Worm (Caenorhabditis elegans) whole organism, early embryonic: Measurements from ENCODE around the gene col-147.

Source experiments
- B0310.2 ChIP-seq: sonication (generic microtip); optimal IDR thresholded peaks from 2 replicates; lab custom pipeline; 2016; ENCODE audit warnings: mild to moderate bottlenecking, missing genetic modification characterization, missing compliant biosample characterization
- F13C5.2 ChIP-seq: sonication (generic microtip); optimal IDR thresholded peaks from 2 replicates; lab custom pipeline; 2017; ENCODE audit warnings: mild to moderate bottlenecking, missing genetic modification characterization, inconsistent platforms, missing compliant biosample characterization
- ama-1 ChIP-seq: fragments of 150-350 bp; optimal IDR thresholded peaks from 2 replicates; lab custom pipeline; 2014
- ceh-36 ChIP-seq: sonication (generic microtip); optimal IDR thresholded peaks from 2 replicates; lab custom pipeline; 2016; ENCODE audit warnings: missing genetic modification characterization, inconsistent platforms, missing compliant biosample characterization
- ets-7 ChIP-seq: sonication (generic microtip); optimal IDR thresholded peaks from 2 replicates; lab custom pipeline; 2016; ENCODE audit warnings: missing genotype, missing genetic modification characterization, missing compliant biosample characterization
- hmbx-1 ChIP-seq: sonication (generic microtip); optimal IDR thresholded peaks from 2 replicates; lab custom pipeline; 2016; ENCODE audit warnings: mild to moderate bottlenecking, missing genetic modification characterization, missing compliant biosample characterization
- pes-1 ChIP-seq: fragments of 200-800 bp; sonication (Bioruptor generic); IDR thresholded peaks from 2 replicates; pipeline ENCODE4 v1.3.6; 2022; ENCODE audit warnings: missing genetic modification reagents, missing genetic modification characterization, missing compliant biosample characterization
- sea-1 ChIP-seq: fragments of 200-800 bp; sonication (Bioruptor generic); conservative IDR thresholded peaks from 2 replicates; pipeline ENCODE4 v1.3.6; 2022; ENCODE audit warnings: missing genetic modification characterization, missing compliant biosample characterization
- tbx-37 ChIP-seq: fragments of 200-800 bp; sonication (Bioruptor generic); conservative IDR thresholded peaks from 2 replicates; pipeline ENCODE4 v1.3.6; 2022; ENCODE audit warnings: missing genetic modification reagents, missing genetic modification characterization, missing compliant biosample characterization

DNA sequence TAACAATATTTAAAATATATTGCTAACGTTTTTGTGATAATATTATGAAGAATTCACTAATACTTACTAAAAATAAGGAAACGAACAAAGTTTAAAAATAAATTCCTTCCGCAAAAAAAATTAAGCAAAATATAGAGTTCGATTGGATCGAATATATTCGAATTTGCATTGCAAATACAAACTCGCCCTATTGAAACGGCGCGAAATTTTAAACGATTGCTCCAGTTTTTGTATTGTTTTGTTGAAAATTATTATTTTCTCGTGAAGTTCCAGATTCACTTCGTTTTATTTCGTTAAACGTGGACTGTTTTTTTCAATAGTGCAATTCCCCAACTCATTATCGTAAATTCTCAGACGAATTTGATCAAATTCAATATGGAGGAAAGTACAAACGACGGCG, 12.4 kb upstream of the col-147 start, which contains the start of the genes atl-1 and hcp-2:
- no peak for TF ChIP-seq pes-1 (GFP tag; lab: Robert Waterston, UW)
- TF ChIP-seq F13C5.2 (tag; lab: Kevin White, UChicago) = no peak
- no peak for TF ChIP-seq ama-1 (lab: Kevin White, UChicago)
- no peak for TF ChIP-seq ceh-36 (tag; lab: Kevin White, UChicago)
- TF ChIP-seq sea-1 (GFP tag; lab: Robert Waterston, UW) = no peak
- no peak for TF ChIP-seq tbx-37 (GFP tag; lab: Robert Waterston, UW)
- no peak for TF ChIP-seq hmbx-1 (tag; lab: Kevin White, UChicago)
- TF ChIP-seq B0310.2 (tag; lab: Kevin White, UChicago) = no peak
- no peak for TF ChIP-seq ets-7 (tag; lab: Kevin White, UChicago)
